Worm (Caenorhabditis elegans) whole organism, L4 larva: ENCODE data around the gene C08F1.8.

Source experiments
- D1046.2 ChIP-seq: fragments of 200-800 bp; sonication (Bioruptor generic); IDR thresholded peaks from 2 replicates; pipeline ENCODE4 v1.3.6; 2022; ENCODE audit warnings: missing genetic modification characterization, missing compliant biosample characterization
- F37D6.2 ChIP-seq: sonication (generic microtip); optimal IDR thresholded peaks from 2 replicates; lab custom pipeline; 2016; ENCODE audit warnings: mild to moderate bottlenecking, missing genetic modification characterization, missing compliant biosample characterization
- Y75B8A.6 ChIP-seq: fragments of 200-800 bp; sonication (Bioruptor generic); IDR thresholded peaks from 2 replicates; pipeline ENCODE4 v1.3.6; 2022; ENCODE audit warnings: missing genetic modification reagents, missing genetic modification characterization, missing compliant biosample characterization
- aha-1 ChIP-seq: fragments of 150-350 bp; peaks from one replicate; lab custom pipeline; 2014; ENCODE audit warnings: missing biosample characterization, missing genetic modification characterization
- aly-2 ChIP-seq: sonication (generic microtip); optimal IDR thresholded peaks from 2 replicates; lab custom pipeline; 2018; ENCODE audit warnings: missing biosample characterization, missing genetic modification characterization
- ama-1 ChIP-seq: fragments of 150-350 bp; optimal IDR thresholded peaks from 2 replicates; lab custom pipeline; 2014; ENCODE audit warnings: inconsistent platforms, mixed read lengths
- arid-1 ChIP-seq: fragments of 200-800 bp; sonication (Bioruptor generic); conservative IDR thresholded peaks from 2 replicates; pipeline ENCODE4 v1.3.6; 2022; ENCODE audit warnings: missing genetic modification reagents, missing genetic modification characterization, missing compliant biosample characterization
- ceh-44 ChIP-seq: fragments of 200-800 bp; sonication (Bioruptor generic); IDR thresholded peaks from 2 replicates; pipeline ENCODE4 v1.3.6; 2022; ENCODE audit warnings: missing genetic modification reagents, missing genetic modification characterization, missing compliant biosample characterization
- cey-2 ChIP-seq: sonication (generic microtip); optimal IDR thresholded peaks from 3 replicates; lab custom pipeline; 2017; ENCODE audit warnings: missing genetic modification characterization, mild to moderate bottlenecking, missing compliant biosample characterization, antibody characterized with exemption, borderline replicate concordance; ENCODE audit not compliant: insufficient read depth
- ctbp-1 ChIP-seq: fragments of 200-800 bp; sonication (Bioruptor generic); IDR thresholded peaks from 2 replicates; pipeline ENCODE4 v1.3.6; 2022; ENCODE audit warnings: missing genetic modification reagents, missing genetic modification characterization, missing compliant biosample characterization
- daf-12 ChIP-seq: fragments of 150-350 bp; optimal IDR thresholded peaks from 2 replicates; lab custom pipeline; 2014; ENCODE audit warnings: missing biosample characterization, missing genetic modification reagents, missing genetic modification characterization
- dmd-6 ChIP-seq: fragments of 200-800 bp; sonication (Bioruptor generic); IDR thresholded peaks from 2 replicates; pipeline ENCODE4 v1.3.6; 2022; ENCODE audit warnings: missing genetic modification reagents, missing genetic modification characterization, missing compliant biosample characterization
- dmd-8 ChIP-seq: fragments of 200-800 bp; sonication (Bioruptor generic); IDR thresholded peaks from 2 replicates; pipeline ENCODE4 v1.3.6; 2022; ENCODE audit warnings: missing genetic modification characterization, missing compliant biosample characterization
- egl-43 ChIP-seq: fragments of 200-800 bp; sonication (Bioruptor generic); IDR thresholded peaks from 2 replicates; pipeline ENCODE4 v1.3.6; 2022; ENCODE audit warnings: missing genetic modification reagents, missing genetic modification characterization, missing compliant biosample characterization
- lin-1 ChIP-seq: fragments of 200-800 bp; sonication (Bioruptor generic); IDR thresholded peaks from 2 replicates; pipeline ENCODE4 v1.3.6; 2022; ENCODE audit warnings: missing genetic modification reagents, missing genetic modification characterization, missing compliant biosample characterization
- lin-13 ChIP-seq: fragments of 150-350 bp; optimal IDR thresholded peaks from 2 replicates; lab custom pipeline; 2014; ENCODE audit warnings: missing biosample characterization, missing genetic modification reagents, missing genetic modification characterization
- lin-15B ChIP-seq: fragments of 150-350 bp; sonication (generic microtip); optimal IDR thresholded peaks from 3 replicates; lab custom pipeline; 2014; ENCODE audit warnings: missing biosample characterization, missing genetic modification characterization
- nhr-28 ChIP-seq: fragments of 150-350 bp; optimal IDR thresholded peaks from 2 replicates; lab custom pipeline; 2014; ENCODE audit warnings: missing biosample characterization, missing genetic modification characterization
- nhr-42 ChIP-seq: fragments of 200-800 bp; sonication (Bioruptor generic); IDR thresholded peaks from 2 replicates; pipeline ENCODE4 v1.3.6; 2022; ENCODE audit warnings: missing genetic modification characterization, missing compliant biosample characterization
- pha-4 ChIP-seq, 2 experiments: fragments of 150-350 bp in 1 of 2; fragments of 200-800 bp in 1 of 2; sonication (Bioruptor generic) in 1 of 2; IDR thresholded peaks in 1 of 2; optimal IDR thresholded peaks in 1 of 2; 2 replicates each; pipeline versions ENCODE4 v1.3.6 to Lab custom; 2014 to 2022; ENCODE audit warnings: missing genetic modification characterization in 2 of 2, missing genetic modification reagents in 2 of 2, missing biosample characterization in 1 of 2, missing compliant biosample characterization in 1 of 2
- php-3 ChIP-seq: fragments of 200-800 bp; sonication (Bioruptor generic); IDR thresholded peaks from 2 replicates; pipeline ENCODE4 v1.3.6; 2022; ENCODE audit warnings: missing genetic modification reagents, missing genetic modification characterization, missing compliant biosample characterization
- pqm-1 ChIP-seq: sonication (generic microtip); optimal IDR thresholded peaks from 2 replicates; lab custom pipeline; 2017; ENCODE audit warnings: missing biosample characterization, missing genetic modification characterization
- rbr-2 ChIP-seq: sonication (generic microtip); optimal IDR thresholded peaks from 2 replicates; lab custom pipeline; 2016; ENCODE audit warnings: missing genotype, missing genetic modification characterization, missing compliant biosample characterization
- snpc-1.2 ChIP-seq: fragments of 200-800 bp; sonication (Bioruptor generic); IDR thresholded peaks from 2 replicates; pipeline ENCODE4 v1.3.6; 2022; ENCODE audit warnings: missing genetic modification reagents, missing genetic modification characterization, missing compliant biosample characterization
- tag-97 ChIP-seq: fragments of 200-800 bp; sonication (Bioruptor generic); IDR thresholded peaks from 2 replicates; pipeline ENCODE4 v1.3.6; 2022; ENCODE audit warnings: missing genetic modification characterization, missing compliant biosample characterization
- unc-130 ChIP-seq: sonication (generic microtip); optimal IDR thresholded peaks from 2 replicates; lab custom pipeline; 2016; ENCODE audit warnings: missing genetic modification reagents, missing genetic modification characterization, missing compliant biosample characterization
- unc-62 ChIP-seq, 3 experiments: fragments of 150-350 bp in 1 of 3; sonication (generic microtip); optimal IDR thresholded peaks in 2 of 3; peaks in 1 of 3; 1 replicate in 1 of 3; 2 replicates in 2 of 3; lab custom pipeline; 2014 to 2017; ENCODE audit warnings: missing biosample characterization in 3 of 3, missing genetic modification characterization in 3 of 3, missing genetic modification reagents in 3 of 3, missing genotype in 1 of 3
- vab-7 ChIP-seq: fragments of 200-800 bp; sonication (Bioruptor generic); IDR thresholded peaks from 2 replicates; pipeline ENCODE4 v1.3.6; 2022; ENCODE audit warnings: missing genetic modification reagents, missing genetic modification characterization, missing compliant biosample characterization
- ztf-11 ChIP-seq: fragments of 150-350 bp; optimal IDR thresholded peaks from 2 replicates; lab custom pipeline; 2014; ENCODE audit warnings: missing biosample characterization, missing genetic modification characterization
- ztf-7 ChIP-seq: fragments of 150-350 bp; optimal IDR thresholded peaks from 2 replicates; lab custom pipeline; 2014; ENCODE audit warnings: missing biosample characterization, missing genetic modification characterization

The C08F1.8 gene

DNA sequence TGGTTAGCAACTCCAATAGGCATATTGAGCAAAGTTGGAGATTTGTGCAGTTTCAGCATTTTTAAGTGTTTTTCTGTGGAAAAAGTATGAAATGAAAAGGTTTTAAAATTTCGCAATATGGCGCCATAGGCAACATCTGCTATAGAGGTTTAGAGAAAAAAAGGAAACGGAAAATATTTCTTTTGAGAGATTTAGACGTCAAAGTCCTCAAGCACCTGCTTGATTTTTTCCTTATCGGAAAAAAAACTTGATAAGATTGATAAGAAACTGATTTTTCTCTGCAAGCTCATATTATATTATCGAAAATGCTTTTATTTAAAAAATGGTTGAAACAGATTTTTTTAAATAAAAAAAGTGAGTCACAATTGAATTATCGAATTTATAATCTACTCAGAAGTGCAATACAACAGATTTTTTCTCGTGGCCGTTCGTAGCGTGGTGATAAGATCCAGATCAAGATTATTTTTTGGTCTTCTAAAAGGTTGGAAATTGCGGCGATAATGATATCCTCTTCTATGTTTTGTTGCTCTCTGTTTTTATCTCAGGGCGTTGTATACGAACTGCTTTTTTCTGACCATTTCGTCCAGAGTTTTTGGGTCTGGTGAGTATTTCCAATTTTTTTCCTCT lies 11.9 kb upstream of the C08F1.8 start, which contains the start of gene fbxc-19 (continued):
- TF ChIP-seq unc-130 (GFP tag; lab: Kevin White, UChicago) (no peak), pha-4 (GFP tag; IDR thresholded peaks at IDR 0.05; lab: Robert Waterston, UW) (no peak), pha-4 (tag; optimal IDR thresholded peaks at IDR 0.05; lab: Kevin White, UChicago) (no peak)

DNA sequence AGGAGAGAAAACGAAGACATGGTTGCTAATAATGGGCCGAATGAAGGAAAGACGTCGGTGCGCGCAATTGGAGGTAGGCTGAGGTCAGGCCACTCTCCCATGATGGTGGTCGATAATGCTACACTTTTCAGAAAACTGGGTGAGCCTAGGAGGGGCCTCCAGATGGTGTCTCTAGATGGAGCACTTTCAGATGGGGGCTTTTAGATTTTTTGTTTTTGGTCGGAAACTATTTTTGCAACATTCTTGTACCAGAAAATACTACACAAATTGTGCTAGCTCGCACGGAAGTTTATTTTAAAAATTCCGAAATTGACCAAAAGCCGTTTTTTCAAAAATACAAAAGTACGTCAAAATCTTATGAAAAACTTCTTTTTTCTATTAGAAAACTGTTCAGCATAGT lies 10.2 kb upstream of the C08F1.8 start, which contains the start of gene fbxb-10:
Gene fbxb-10 (minus strand): TSS at position 101 of the 400 bp plus-strand sequence.
- TF ChIP-seq ama-1 (no peak), arid-1 (GFP tag; lab: Robert Waterston, UW) (0 out of 2 replicates have a peak, but pooled peaks have one; percentile 9)

DNA sequence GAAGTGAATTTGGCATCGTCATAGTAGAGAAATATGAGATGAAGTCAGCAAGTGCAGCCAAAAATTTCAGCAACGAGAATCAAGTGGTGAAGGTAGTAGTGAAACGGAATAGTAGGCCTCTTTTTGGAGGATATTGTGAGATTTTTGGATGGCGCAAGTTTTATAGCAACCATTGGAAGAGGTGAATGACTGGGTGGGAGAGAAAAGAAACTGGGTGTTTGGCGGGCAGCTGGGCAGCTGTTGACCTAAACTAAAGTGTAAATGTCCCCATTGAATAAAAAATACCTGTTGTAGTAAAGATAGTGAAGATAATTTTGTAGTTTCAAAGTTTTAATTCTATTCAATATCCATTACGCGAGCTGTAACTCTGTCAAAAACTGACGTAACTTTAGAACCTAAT lies 7.9 kb upstream of the C08F1.8 start:
- TF ChIP-seq D1046.2 (GFP tag; lab: Robert Waterston, UW) (no peak), ctbp-1 (no peak), cey-2 (tag; lab: Kevin White, UChicago) (no peak), aha-1 (tag; lab: Kevin White, UChicago) (no peak), nhr-42 (no peak), tag-97 (no peak), daf-12 (tag; lab: Kevin White, UChicago) (no peak), egl-43 (GFP tag; lab: Robert Waterston, UW) (no peak), ceh-44 (GFP tag; lab: Robert Waterston, UW) (no peak), lin-15B (no peak), vab-7 (GFP tag; lab: Robert Waterston, UW) (no peak), ztf-7 (tag; lab: Kevin White, UChicago) (no peak), lin-1 (GFP tag; lab: Robert Waterston, UW) (no peak)

DNA sequence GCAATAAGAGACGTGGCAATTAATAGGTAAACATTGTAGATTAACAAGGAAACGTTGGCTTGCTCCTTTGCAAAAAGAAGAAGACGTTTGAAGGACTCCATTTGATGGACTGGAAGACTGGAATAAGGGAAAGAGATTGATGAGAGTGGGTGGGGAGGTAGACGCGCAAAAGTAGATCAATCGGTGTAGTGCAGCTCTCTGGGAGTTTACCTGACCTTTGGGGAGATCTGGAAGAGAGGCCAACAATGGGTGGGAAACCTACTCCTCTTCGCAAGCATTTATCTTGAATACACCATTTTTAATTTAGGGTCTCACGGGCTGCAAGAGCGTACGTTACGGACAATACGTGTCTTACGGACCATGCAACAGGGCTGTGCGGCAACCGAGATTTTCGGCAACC lies 1.8 kb downstream of the C08F1.8 start, which contains the start of gene C08F1.12:
Gene C08F1.12 (minus strand): TSS at position 101 of the 400 bp plus-strand sequence.
- TF ChIP-seq ama-1: no peak
- no peak for TF ChIP-seq unc-62 (GFP tag; optimal IDR thresholded peaks at IDR 0.05 in 1 of 2; lab: Kevin White, UChicago)
- no peak for TF ChIP-seq unc-62 (tag; optimal IDR thresholded peaks at IDR 0.05; lab: Kevin White, UChicago)
- no peak for TF ChIP-seq dmd-8 (GFP tag; lab: Robert Waterston, UW)
- TF ChIP-seq D1046.2 (GFP tag; lab: Robert Waterston, UW): no peak
- TF ChIP-seq unc-130 (GFP tag; lab: Kevin White, UChicago): no peak
- no peak for TF ChIP-seq rbr-2
- no peak for TF ChIP-seq aly-2 (tag; lab: Kevin White, UChicago)
- TF ChIP-seq ceh-44 (GFP tag; lab: Robert Waterston, UW): no peak
- TF ChIP-seq php-3 (GFP tag; lab: Robert Waterston, UW): no peak
- no peak for TF ChIP-seq F37D6.2 (tag; lab: Kevin White, UChicago)
- TF ChIP-seq snpc-1.2 (GFP tag; lab: Robert Waterston, UW): no peak
- TF ChIP-seq ztf-11 (tag; lab: Kevin White, UChicago): no peak
- no peak for TF ChIP-seq cey-2 (tag; lab: Kevin White, UChicago)
- TF ChIP-seq pqm-1 (tag; lab: Kevin White, UChicago): no peak
- no peak for TF ChIP-seq lin-13 (GFP tag; lab: Kevin White, UChicago)
- no peak for TF ChIP-seq ztf-7 (tag; lab: Kevin White, UChicago)
- TF ChIP-seq dmd-6 (GFP tag; lab: Robert Waterston, UW): no peak

DNA sequence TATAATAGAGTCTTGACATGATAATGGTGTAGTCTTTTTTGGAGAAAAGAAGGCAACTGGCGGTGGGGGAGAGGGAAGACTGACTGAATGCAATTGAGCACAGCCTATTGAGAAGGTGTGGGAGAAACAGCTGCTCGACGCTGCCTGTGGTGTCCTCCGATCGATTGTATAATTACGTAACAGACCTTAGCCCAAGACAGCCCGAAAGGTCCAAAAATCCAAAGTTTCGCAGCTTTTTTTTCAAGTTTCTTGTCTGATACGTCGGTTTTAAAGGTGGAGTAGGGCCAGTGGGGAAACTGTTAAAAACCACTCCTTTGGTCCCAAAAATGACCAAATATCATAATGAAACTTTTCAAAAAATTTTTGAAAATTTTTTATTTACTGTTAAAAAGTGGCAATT lies 20.0 kb downstream of the C08F1.8 start, which contains the start of the genes C08F1.6 and fbxb-13:
Gene C08F1.6 (minus strand): TSS at position 101 of the 400 bp plus-strand sequence.
Gene fbxb-13 (plus strand): TSS at position 191 of the 400 bp plus-strand sequence.
- no peak for TF ChIP-seq Y75B8A.6 (GFP tag; lab: Robert Waterston, UW)
- no peak for TF ChIP-seq nhr-28 (tag; lab: Kevin White, UChicago)
- TF ChIP-seq lin-1 (GFP tag; lab: Robert Waterston, UW): no peak
